Worm (Caenorhabditis elegans) whole organism, young adult: ENCODE results near the gene F45B8.5.

ENCODE experiments used
- B0019.2 ChIP-seq: fragments of 200-800 bp; sonication (Bioruptor generic); conservative IDR thresholded peaks from 2 replicates; pipeline ENCODE4 v1.3.6; 2022; ENCODE audit warnings: missing genetic modification reagents, missing genetic modification characterization, missing compliant biosample characterization
- B0261.1 ChIP-seq: sonication (generic microtip); optimal IDR thresholded peaks from 2 replicates; lab custom pipeline; 2016; ENCODE audit warnings: mild to moderate bottlenecking, missing genetic modification characterization, moderate library complexity, missing compliant biosample characterization
- B0336.3 ChIP-seq: fragments of 200-800 bp; sonication (Bioruptor generic); IDR thresholded peaks from 2 replicates; pipeline ENCODE4 v1.3.6; 2022; ENCODE audit warnings: missing genetic modification characterization, missing compliant biosample characterization
- C06A6.2 ChIP-seq: fragments of 200-800 bp; sonication (Bioruptor generic); conservative IDR thresholded peaks from 2 replicates; pipeline ENCODE4 v1.3.6; 2022; ENCODE audit warnings: missing genetic modification characterization, missing compliant biosample characterization
- C17E4.6 ChIP-seq: fragments of 200-800 bp; sonication (Bioruptor generic); IDR thresholded peaks from 2 replicates; pipeline ENCODE4 v1.3.6; 2022; ENCODE audit warnings: missing genetic modification reagents, missing genetic modification characterization, missing compliant biosample characterization
- D2030.7 ChIP-seq: fragments of 200-800 bp; sonication (Bioruptor generic); IDR thresholded peaks from 2 replicates; pipeline ENCODE4 v1.3.6; 2022; ENCODE audit warnings: missing genetic modification reagents, missing genetic modification characterization, missing compliant biosample characterization
- F55B11.4 ChIP-seq: sonication (generic microtip); optimal IDR thresholded peaks from 2 replicates; lab custom pipeline; 2016; ENCODE audit warnings: missing compliant biosample characterization, missing genetic modification characterization, borderline replicate concordance; ENCODE audit not compliant: insufficient read depth
- F57A8.1 ChIP-seq: fragments of 200-800 bp; sonication (Bioruptor generic); optimal IDR thresholded peaks from 2 replicates; lab custom pipeline; 2018; ENCODE audit warnings: mild to moderate bottlenecking, missing genetic modification characterization, moderate library complexity, missing compliant biosample characterization
- K12H6.12 ChIP-seq: fragments of 200-800 bp; sonication (Bioruptor generic); optimal IDR thresholded peaks from 2 replicates; lab custom pipeline; 2018; ENCODE audit warnings: mild to moderate bottlenecking, missing genetic modification characterization, missing compliant biosample characterization
- Y53F4B.3 ChIP-seq: fragments of 200-800 bp; sonication (Bioruptor generic); IDR thresholded peaks from 2 replicates; pipeline ENCODE4 v1.3.6; 2022; ENCODE audit warnings: missing genetic modification reagents, missing genetic modification characterization, missing compliant biosample characterization
- akir-1 ChIP-seq: fragments of 200-800 bp; sonication (Bioruptor generic); optimal IDR thresholded peaks from 2 replicates; lab custom pipeline; 2018; ENCODE audit warnings: mild to moderate bottlenecking, missing genetic modification characterization, moderate library complexity, missing compliant biosample characterization
- aptf-2 ChIP-seq: fragments of 200-800 bp; sonication (Bioruptor generic); conservative IDR thresholded peaks from 2 replicates; pipeline ENCODE4 v1.3.6; 2022; ENCODE audit warnings: missing genetic modification reagents, missing genetic modification characterization, missing compliant biosample characterization
- athp-1 ChIP-seq: sonication (generic microtip); optimal IDR thresholded peaks from 2 replicates; lab custom pipeline; 2017; ENCODE audit warnings: mild to moderate bottlenecking, missing genetic modification characterization, missing compliant biosample characterization
- attf-5 ChIP-seq: fragments of 200-800 bp; sonication (Bioruptor generic); optimal IDR thresholded peaks from 2 replicates; lab custom pipeline; 2018; ENCODE audit warnings: mild to moderate bottlenecking, missing genetic modification characterization, missing compliant biosample characterization
- attf-6 ChIP-seq: fragments of 200-800 bp; sonication (Bioruptor generic); IDR thresholded peaks from 2 replicates; pipeline ENCODE4 v1.3.6; 2022; ENCODE audit warnings: missing genetic modification reagents, missing genetic modification characterization, missing compliant biosample characterization
- bed-1 ChIP-seq: fragments of 200-800 bp; sonication (Bioruptor generic); IDR thresholded peaks from 2 replicates; pipeline ENCODE4 v1.3.6; 2022; ENCODE audit warnings: missing genetic modification reagents, missing genetic modification characterization, missing compliant biosample characterization
- ceh-79 ChIP-seq: sonication (generic microtip); optimal IDR thresholded peaks from 2 replicates; lab custom pipeline; 2017; ENCODE audit warnings: mild to moderate bottlenecking, missing genetic modification characterization, missing compliant biosample characterization
- die-1 ChIP-seq: sonication (generic microtip); optimal IDR thresholded peaks from 2 replicates; lab custom pipeline; 2016; ENCODE audit warnings: missing genotype, mild to moderate bottlenecking, missing genetic modification characterization, missing compliant biosample characterization
- gei-17 ChIP-seq: fragments of 200-800 bp; sonication (Bioruptor generic); optimal IDR thresholded peaks from 2 replicates; lab custom pipeline; 2018; ENCODE audit warnings: mild to moderate bottlenecking, missing genetic modification characterization, missing compliant biosample characterization
- hlh-26 ChIP-seq: fragments of 200-800 bp; sonication (Bioruptor generic); conservative IDR thresholded peaks from 2 replicates; pipeline ENCODE4 v1.3.6; 2022; ENCODE audit warnings: missing genetic modification reagents, missing genetic modification characterization, missing compliant biosample characterization
- hmg-1.2 ChIP-seq: fragments of 200-800 bp; sonication (Bioruptor generic); IDR thresholded peaks from 2 replicates; pipeline ENCODE4 v1.3.6; 2022; ENCODE audit warnings: missing genetic modification reagents, missing genetic modification characterization, missing compliant biosample characterization
- lin-35 ChIP-seq, 3 experiments: fragments of 150-350 bp in 2 of 3; sonication (generic microtip) in 1 of 3; optimal IDR thresholded peaks; 2 replicates each; lab custom pipeline; 2014 to 2018; ENCODE audit warnings: missing biosample characterization in 3 of 3, missing genetic modification characterization in 3 of 3, missing genetic modification reagents in 3 of 3
- lin-40 ChIP-seq: sonication (generic microtip); optimal IDR thresholded peaks from 2 replicates; lab custom pipeline; 2016; ENCODE audit warnings: missing genetic modification characterization, mild to moderate bottlenecking, missing compliant biosample characterization, missing genotype, missing genetic modification reagents
- lir-1 ChIP-seq: fragments of 200-800 bp; sonication (Bioruptor generic); conservative IDR thresholded peaks from 2 replicates; pipeline ENCODE4 v1.3.6; 2022; ENCODE audit warnings: missing genetic modification reagents, missing genetic modification characterization, missing compliant biosample characterization
- lsl-1 ChIP-seq: fragments of 200-800 bp; sonication (Bioruptor generic); optimal IDR thresholded peaks from 2 replicates; lab custom pipeline; 2018; ENCODE audit warnings: mild to moderate bottlenecking, missing genetic modification characterization, moderate library complexity, missing compliant biosample characterization
- lsy-27 ChIP-seq: sonication (generic microtip); optimal IDR thresholded peaks from 2 replicates; lab custom pipeline; 2017; ENCODE audit warnings: missing genetic modification characterization, mild to moderate bottlenecking, missing compliant biosample characterization, antibody characterized with exemption, missing genotype, borderline replicate concordance; ENCODE audit not compliant: insufficient read depth
- madf-10 ChIP-seq: sonication (generic microtip); optimal IDR thresholded peaks from 2 replicates; lab custom pipeline; 2016; ENCODE audit warnings: mild to moderate bottlenecking, missing genetic modification characterization, missing compliant biosample characterization
- madf-3 ChIP-seq: fragments of 200-800 bp; sonication (Bioruptor generic); IDR thresholded peaks from 2 replicates; pipeline ENCODE4 v1.3.6; 2022; ENCODE audit warnings: missing genetic modification reagents, missing genetic modification characterization, missing compliant biosample characterization
- madf-8 ChIP-seq: fragments of 200-800 bp; sonication (Bioruptor generic); conservative IDR thresholded peaks from 2 replicates; pipeline ENCODE4 v1.3.6; 2022; ENCODE audit warnings: missing genetic modification reagents, missing genetic modification characterization, missing compliant biosample characterization
- mcd-1 ChIP-seq: fragments of 200-800 bp; sonication (Bioruptor generic); IDR thresholded peaks from 2 replicates; pipeline ENCODE4 v1.3.6; 2022; ENCODE audit warnings: missing genetic modification reagents, missing genetic modification characterization, missing compliant biosample characterization
- nfyb-1 ChIP-seq: fragments of 200-800 bp; sonication (Bioruptor generic); IDR thresholded peaks from 2 replicates; pipeline ENCODE4 v1.3.6; 2022; ENCODE audit warnings: missing genetic modification reagents, missing genetic modification characterization, missing compliant biosample characterization
- nhr-179 ChIP-seq: sonication (generic microtip); optimal IDR thresholded peaks from 2 replicates; lab custom pipeline; 2016; ENCODE audit warnings: mild to moderate bottlenecking, missing genetic modification characterization, missing compliant biosample characterization
- nhr-27 ChIP-seq: fragments of 200-800 bp; sonication (Bioruptor generic); optimal IDR thresholded peaks from 2 replicates; lab custom pipeline; 2018; ENCODE audit warnings: mild to moderate bottlenecking, missing genetic modification characterization, moderate library complexity, missing compliant biosample characterization
- nhr-80 ChIP-seq: sonication (generic microtip); optimal IDR thresholded peaks from 2 replicates; lab custom pipeline; 2016; ENCODE audit warnings: missing genetic modification characterization, missing compliant biosample characterization
- pbrm-1 ChIP-seq: fragments of 200-800 bp; sonication (Bioruptor generic); IDR thresholded peaks from 2 replicates; pipeline ENCODE4 v1.3.6; 2022; ENCODE audit warnings: missing genetic modification reagents, missing genetic modification characterization, missing compliant biosample characterization
- rec-8 ChIP-seq, 2 experiments: sonication (generic microtip); optimal IDR thresholded peaks; 2 replicates each; lab custom pipeline; 2016; ENCODE audit warnings: mild to moderate bottlenecking in 2 of 2, missing genetic modification characterization in 2 of 2, missing genetic modification reagents in 2 of 2, missing genotype in 2 of 2, missing biosample characterization in 1 of 2, missing compliant biosample characterization in 1 of 2, moderate library complexity in 1 of 2
- rpc-1 ChIP-seq, 2 experiments: fragments of 150-350 bp in 1 of 2; sonication (generic microtip) in 1 of 2; optimal IDR thresholded peaks; 2 replicates each; lab custom pipeline; 2014 to 2018; ENCODE audit warnings: missing biosample characterization in 1 of 2, missing genetic modification characterization in 1 of 2, missing genetic modification reagents in 1 of 2, missing genotype in 1 of 2
- snpc-1.1 ChIP-seq: sonication (generic microtip); optimal IDR thresholded peaks from 2 replicates; lab custom pipeline; 2017; ENCODE audit warnings: missing genetic modification characterization, mild to moderate bottlenecking, missing compliant biosample characterization, antibody characterized with exemption, moderate library complexity, missing genotype, missing genetic modification reagents; ENCODE audit not compliant: insufficient read depth
- snpc-3.4 ChIP-seq: sonication (generic microtip); optimal IDR thresholded peaks from 2 replicates; lab custom pipeline; 2017; ENCODE audit warnings: missing genetic modification characterization, mild to moderate bottlenecking, missing compliant biosample characterization, antibody characterized with exemption, moderate library complexity, missing genotype, missing genetic modification reagents
- snpc-4 ChIP-seq, 5 experiments: fragments of 150-350 bp in 1 of 5; sonication (generic microtip) in 4 of 5; optimal IDR thresholded peaks; 2 replicates each; lab custom pipeline; 2014 to 2018; ENCODE audit warnings: missing genetic modification characterization in 5 of 5, missing biosample characterization in 3 of 5, antibody characterized with exemption in 2 of 5, mild to moderate bottlenecking in 2 of 5, missing compliant biosample characterization in 2 of 5, missing genotype in 2 of 5, moderate library complexity in 2 of 5, missing genetic modification reagents in 1 of 5
- somi-1 ChIP-seq: fragments of 200-800 bp; sonication (Bioruptor generic); optimal IDR thresholded peaks from 2 replicates; lab custom pipeline; 2018; ENCODE audit warnings: mild to moderate bottlenecking, missing genetic modification characterization, missing compliant biosample characterization
- sptf-2 ChIP-seq: fragments of 200-800 bp; sonication (Bioruptor generic); optimal IDR thresholded peaks from 2 replicates; lab custom pipeline; 2018; ENCODE audit warnings: mild to moderate bottlenecking, missing genetic modification characterization, missing compliant biosample characterization
- unc-130 ChIP-seq: sonication (generic microtip); optimal IDR thresholded peaks from 2 replicates; lab custom pipeline; 2016; ENCODE audit warnings: missing genetic modification reagents, missing genetic modification characterization, missing compliant biosample characterization
- xnd-1 ChIP-seq: sonication (generic microtip); optimal IDR thresholded peaks from 2 replicates; lab custom pipeline; 2016; ENCODE audit warnings: missing genotype, missing genetic modification reagents, missing genetic modification characterization, missing compliant biosample characterization
- zim-3 ChIP-seq: sonication (generic microtip); optimal IDR thresholded peaks from 2 replicates; lab custom pipeline; 2017; ENCODE audit warnings: mild to moderate bottlenecking, missing genetic modification characterization, moderate library complexity, missing compliant biosample characterization

Gene F45B8.5

DNA sequence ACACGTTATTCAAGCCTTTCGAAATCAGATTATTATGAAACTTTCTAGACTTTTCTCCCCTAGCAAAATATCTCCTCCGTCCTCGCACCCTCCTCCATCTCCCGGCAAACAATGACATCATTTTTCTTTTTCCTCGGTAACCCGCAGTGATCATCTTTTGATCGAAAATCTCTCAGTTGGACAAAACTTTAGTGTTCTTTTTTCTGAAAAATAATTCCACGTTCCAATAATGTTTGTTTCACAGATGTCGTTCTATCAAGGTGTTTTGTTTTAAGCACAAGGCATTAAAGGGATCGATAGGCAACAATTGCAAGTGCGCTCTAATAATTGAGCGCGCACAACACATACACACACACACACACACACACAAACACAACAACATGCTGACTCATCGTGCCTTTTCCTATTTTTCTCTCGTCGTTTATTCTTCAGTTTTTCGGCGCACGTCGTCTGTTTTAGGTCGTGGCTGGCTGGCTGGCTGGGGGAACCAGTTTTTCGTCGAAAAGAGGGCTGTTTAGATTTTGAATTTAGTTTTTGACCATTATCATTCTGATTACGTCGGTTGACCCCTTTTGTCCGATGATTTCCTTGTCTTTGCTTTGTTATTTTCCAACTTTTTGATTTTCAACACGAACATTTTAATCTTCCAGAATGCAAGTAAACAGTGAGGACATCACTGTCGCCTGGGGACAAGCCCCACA lies 9.8 kb downstream of the F45B8.5 start, which contains the start of gene F20D1.3 (continued):
- TF ChIP-seq B0019.2 (GFP tag; lab: Robert Waterston, UW) (no peak), ceh-79 (tag; lab: Kevin White, UChicago) (no peak), xnd-1 (tag; lab: Kevin White, UChicago) (no peak), snpc-3.4 (tag; lab: Kevin White, UChicago) (no peak), mcd-1 (GFP tag; lab: Robert Waterston, UW) (peak; percentile 43; the same call in 1 of the 2 replicates), rpc-1 (optimal IDR thresholded peaks at IDR 0.05; lab: Kevin White, UChicago) (no peak), rpc-1 (tag; optimal IDR thresholded peaks at IDR 0.05; lab: Kevin White, UChicago) (no peak), B0336.3 (no peak), attf-6 (GFP tag; lab: Robert Waterston, UW) (no peak), nfyb-1 (GFP tag; lab: Robert Waterston, UW) (0 out of 2 replicates have a peak, but pooled peaks have one; percentile 24), madf-10 (tag; lab: Kevin White, UChicago) (no peak), madf-8 (no peak), madf-3 (GFP tag; lab: Robert Waterston, UW) (no peak), attf-5 (peak; percentile 68), hlh-26 (GFP tag; lab: Robert Waterston, UW) (no peak), lsy-27 (no peak), hmg-1.2 (GFP tag; lab: Robert Waterston, UW) (no peak), akir-1 (GFP tag; lab: Kevin White, UChicago) (no peak), K12H6.12 (tag; lab: Kevin White, UChicago) (peak; percentile 73), Y53F4B.3 (GFP tag; lab: Robert Waterston, UW) (no peak), lin-35 (GFP tag; optimal IDR thresholded peaks at IDR 0.05; lab: Kevin White, UChicago) (no peak), snpc-1.1 (no peak), F55B11.4 (no peak), die-1 (tag; lab: Kevin White, UChicago) (peak; percentile 37), C17E4.6 (GFP tag; lab: Robert Waterston, UW) (no peak), nhr-179 (tag; lab: Kevin White, UChicago) (no peak), F57A8.1 (GFP tag; lab: Kevin White, UChicago) (no peak), somi-1 (GFP tag; lab: Kevin White, UChicago) (peak; percentile 66), lin-40 (tag; lab: Kevin White, UChicago) (peak; percentile 52), aptf-2 (GFP tag; lab: Robert Waterston, UW) (no peak), athp-1 (no peak), bed-1 (GFP tag; lab: Robert Waterston, UW) (no peak), nhr-80 (tag; lab: Kevin White, UChicago) (peak; percentile 40), lsl-1 (no peak), C06A6.2 (GFP tag; lab: Robert Waterston, UW) (no peak), zim-3 (no peak)
- TF ChIP-seq, all 124 proteins: peak for 15

DNA sequence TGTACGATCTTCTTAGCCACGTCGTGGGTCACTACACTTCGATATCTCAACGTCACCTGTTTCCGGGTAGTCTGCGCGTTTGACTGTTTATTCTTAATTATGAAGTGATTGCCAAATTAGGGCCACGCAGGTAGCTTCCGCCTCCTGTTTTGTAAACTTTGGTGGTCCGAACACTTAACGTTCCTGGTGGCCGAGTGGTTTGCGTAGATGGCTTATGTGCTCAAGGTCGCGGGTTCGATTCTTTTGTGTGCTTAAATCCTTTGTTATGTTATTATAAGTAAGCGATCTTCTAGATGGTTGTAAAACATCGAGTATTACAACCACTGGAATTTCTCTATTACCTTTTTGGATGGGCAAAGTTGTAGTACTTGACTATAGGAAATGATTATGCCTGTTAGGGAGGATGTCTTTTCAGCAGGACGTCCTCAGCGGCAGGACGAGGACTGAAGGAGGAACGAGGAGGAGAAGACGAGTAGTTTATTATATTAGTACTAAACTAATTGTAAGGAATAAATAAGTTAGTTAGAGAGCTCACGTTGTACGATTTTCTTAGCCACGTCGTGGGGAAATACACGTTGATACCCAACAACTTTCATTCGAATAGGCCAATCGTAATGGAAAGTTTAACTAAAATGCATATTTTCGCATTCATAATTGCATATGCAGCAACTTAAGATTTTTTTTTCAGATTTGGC lies 11.1 kb downstream of the F45B8.5 start:
- TF ChIP-seq lir-1 (GFP tag; lab: Robert Waterston, UW) (0 out of 2 replicates have a peak, but pooled peaks have one; percentile 34), gei-17 (no peak), sptf-2 (GFP tag; lab: Kevin White, UChicago) (no peak), D2030.7 (GFP tag; lab: Robert Waterston, UW) (peak; percentile 36; the same call in 1 of the 2 replicates), pbrm-1 (peak; percentile 61), snpc-4 (GFP tag; optimal IDR thresholded peaks at IDR 0.05; lab: Kevin White, UChicago) (peak; percentile 62), snpc-4 (tag; optimal IDR thresholded peaks at IDR 0.05; lab: Kevin White, UChicago) (peak in 1 of 4 experiments; percentile 54), B0019.2 (GFP tag; lab: Robert Waterston, UW) (no peak), B0261.1 (tag; lab: Kevin White, UChicago) (peak; percentile 62), nhr-80 (tag; lab: Kevin White, UChicago) (no peak), nhr-27 (tag; lab: Kevin White, UChicago) (no peak), rec-8 (tag; optimal IDR thresholded peaks at IDR 0.05; lab: Kevin White, UChicago) (no peak), unc-130 (no peak)
